Worm (Caenorhabditis elegans): ENCODE data around the gene chil-27.

chil-27 gene

DNA sequence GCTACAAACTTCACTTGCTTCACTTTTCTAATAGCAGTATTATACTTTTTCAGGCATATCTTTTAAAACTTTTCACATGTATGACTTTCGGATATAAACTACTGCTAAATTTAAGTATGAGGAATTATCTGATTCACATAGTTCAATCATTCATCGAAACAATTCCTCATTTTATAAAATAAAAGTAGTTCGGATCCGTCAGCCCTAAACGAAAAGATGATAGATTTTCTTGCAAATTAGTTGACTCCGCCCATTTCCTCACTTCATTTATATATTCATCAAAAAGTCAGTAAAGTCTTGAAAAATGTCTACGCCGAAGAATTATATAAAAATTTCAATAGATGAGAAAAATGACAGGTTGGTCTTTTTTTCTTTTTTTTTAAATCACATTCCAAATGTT, at the start of gene chil-27:
Gene chil-27, plus strand, starts transcription at position 301 of the 400 bp plus-strand sequence.
- TF ChIP-seq dve-1 (tag; optimal IDR thresholded peaks at IDR 0.05) (no peak), T23F11.4 (GFP tag; optimal IDR thresholded peaks at IDR 0.05) (no peak), madf-2 (tag; optimal IDR thresholded peaks at IDR 0.05) (no peak), hlh-8 (tag; optimal IDR thresholded peaks at IDR 0.05) (no peak), sox-2 (GFP tag; IDR thresholded peaks at IDR 0.05) (no peak), pros-1 (tag; optimal IDR thresholded peaks at IDR 0.05) (no peak)

DNA sequence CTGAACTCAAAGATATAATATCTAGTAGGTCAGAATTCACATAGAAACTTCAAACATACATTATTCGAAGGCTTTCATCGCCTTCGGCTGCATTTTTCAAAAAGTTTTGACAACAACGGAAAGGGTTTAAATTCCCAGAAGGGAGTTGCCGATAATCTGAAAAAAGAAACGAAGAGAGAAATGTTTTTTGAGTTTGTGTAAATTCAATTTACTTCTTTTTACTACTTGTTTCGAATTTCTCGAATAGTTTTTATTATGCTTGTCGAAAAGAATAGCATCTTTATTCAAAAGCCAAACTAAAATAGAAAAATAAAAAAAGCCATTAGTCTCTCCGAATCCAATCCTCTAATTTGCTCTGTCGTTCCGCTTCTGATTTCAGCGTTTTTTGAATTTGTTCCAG, 46.5 kb upstream of the chil-27 start:
- TF ChIP-seq ceh-19 (GFP tag; optimal IDR thresholded peaks at IDR 0.05) = no peak

DNA sequence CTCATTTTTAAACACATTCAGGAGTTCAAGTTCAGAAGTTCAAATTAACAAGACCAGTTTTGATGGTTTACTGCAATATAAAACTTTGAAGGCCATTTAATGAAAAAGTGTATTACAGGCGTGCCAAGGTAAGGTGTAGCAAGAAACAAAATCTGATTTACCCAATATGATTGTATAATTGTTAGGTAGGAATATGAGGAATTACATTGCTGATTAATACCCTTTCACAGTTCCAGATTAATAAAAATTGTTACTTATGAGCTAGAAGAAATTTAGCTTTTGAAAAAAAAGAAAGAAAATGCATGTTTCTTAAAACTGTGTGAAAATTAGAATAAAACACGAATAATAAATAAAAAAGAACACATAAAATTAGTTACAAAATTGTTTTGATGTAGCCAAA, 44.1 kb upstream of the chil-27 start, which contains the start of gene kin-15:
Gene kin-15, minus strand, starts transcription at position 101 of the 400 bp plus-strand sequence.
- no peak for TF ChIP-seq madf-2 (tag; optimal IDR thresholded peaks at IDR 0.05)
- TF ChIP-seq ceh-9 (tag; optimal IDR thresholded peaks at IDR 0.05) = no peak
- no peak for TF ChIP-seq unc-55 (GFP tag; optimal IDR thresholded peaks at IDR 0.05)
- no peak for TF ChIP-seq nhr-11 (tag; optimal IDR thresholded peaks at IDR 0.05)
- TF ChIP-seq K09A11.1 (tag; optimal IDR thresholded peaks at IDR 0.05; ENCODE audit: insufficient read depth) = no peak
- TF ChIP-seq odd-2 (tag; optimal IDR thresholded peaks at IDR 0.05) = no peak
- TF ChIP-seq hlh-30 (tag; optimal IDR thresholded peaks at IDR 0.05; ENCODE audit: insufficient read depth) = no peak
- TF ChIP-seq T23F11.4 (GFP tag; optimal IDR thresholded peaks at IDR 0.05) = no peak
- TF ChIP-seq dve-1 (tag; optimal IDR thresholded peaks at IDR 0.05) = no peak
- no peak for TF ChIP-seq F13H6.1 (tag; optimal IDR thresholded peaks at IDR 0.05)
- no peak for TF ChIP-seq ama-1 (optimal IDR thresholded peaks at IDR 0.05)
- TF ChIP-seq ceh-30 (tag; optimal IDR thresholded peaks at IDR 0.05) = no peak
- no peak for TF ChIP-seq rnt-1 (tag; optimal IDR thresholded peaks at IDR 0.05)
- no peak for TF ChIP-seq pha-4 (tag; optimal IDR thresholded peaks at IDR 0.05)
- TF ChIP-seq ceh-6 (GFP tag; optimal IDR thresholded peaks at IDR 0.05) = no peak

DNA sequence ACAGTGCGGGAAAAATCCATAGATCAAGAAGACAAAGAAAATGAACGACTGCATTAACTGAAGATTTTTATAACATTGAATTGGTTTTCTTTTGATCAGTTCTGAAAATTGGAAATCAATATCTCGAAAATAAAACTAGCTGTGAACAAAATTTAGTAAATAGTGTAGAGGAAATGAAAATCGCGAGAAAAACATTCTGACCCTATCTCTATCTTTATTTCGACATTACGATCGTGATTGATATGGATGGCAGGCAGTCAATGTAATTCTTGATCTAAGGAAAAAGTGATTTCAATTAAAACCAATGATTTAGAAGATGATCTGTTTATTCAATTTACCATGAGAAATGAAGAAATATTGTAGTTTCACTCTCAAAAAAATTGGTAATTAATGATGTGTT, 41.7 kb upstream of the chil-27 start, which contains the start of gene kin-16:
Gene kin-16, minus strand, starts transcription at position 101 of the 400 bp plus-strand sequence.
- TF ChIP-seq hlh-6 (tag; optimal IDR thresholded peaks at IDR 0.05) (no peak), ceh-19 (GFP tag; optimal IDR thresholded peaks at IDR 0.05) (no peak)

DNA sequence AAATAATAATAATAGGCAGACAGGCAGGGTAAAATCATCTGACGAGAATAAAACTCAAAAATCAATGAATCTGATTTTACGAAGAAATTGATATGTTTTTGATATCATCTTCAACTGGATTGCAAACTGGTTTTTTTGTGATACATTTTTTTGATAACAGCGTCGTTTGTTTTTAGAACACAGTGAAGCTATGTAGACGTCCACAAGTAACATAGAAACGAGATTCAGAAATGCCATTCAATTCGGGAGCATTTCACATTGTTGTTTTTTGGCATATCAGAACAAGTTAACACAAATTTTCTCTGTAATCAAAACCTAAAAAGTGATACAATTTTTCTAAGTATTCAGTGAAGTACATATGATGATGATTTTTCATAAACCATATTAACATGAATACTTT, 39.4 kb upstream of the chil-27 start, which contains the start of gene chil-13:
Gene chil-13, minus strand, starts transcription at position 101 of the 400 bp plus-strand sequence.
- TF ChIP-seq sox-4 (tag; optimal IDR thresholded peaks at IDR 0.05) (no peak), pat-9 (tag; optimal IDR thresholded peaks at IDR 0.05) (no peak)

DNA sequence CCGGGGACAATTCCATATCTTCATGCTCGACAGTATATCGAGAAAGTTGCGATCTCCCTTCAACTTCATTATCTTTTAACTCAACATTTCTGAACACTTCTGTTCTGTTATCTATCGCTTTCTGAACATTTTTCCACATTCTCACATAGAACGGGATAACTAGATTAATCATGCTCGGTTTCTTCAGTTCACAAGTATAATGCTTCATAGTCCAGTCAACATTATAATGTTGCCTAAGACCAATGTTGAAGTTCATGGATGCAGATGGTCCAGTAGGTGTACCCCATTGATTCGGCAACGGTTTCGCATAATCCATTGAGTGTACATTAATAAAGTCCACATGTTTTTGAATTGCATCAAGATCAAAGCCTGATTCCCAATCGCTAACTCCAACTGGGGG, 38.8 kb upstream of the chil-27 start:
- TF ChIP-seq ahr-1 (tag; optimal IDR thresholded peaks at IDR 0.05) = no peak
- no peak for TF ChIP-seq ceh-6 (GFP tag; optimal IDR thresholded peaks at IDR 0.05)
- TF ChIP-seq eyg-1 (tag; optimal IDR thresholded peaks at IDR 0.05) = no peak
- no peak for TF ChIP-seq fkh-10 (GFP tag; optimal IDR thresholded peaks at IDR 0.05)
- no peak for TF ChIP-seq elt-4 (tag; optimal IDR thresholded peaks at IDR 0.05)
- TF ChIP-seq ceh-22 (tag; optimal IDR thresholded peaks at IDR 0.05) = no peak
- no peak for TF ChIP-seq pax-1 (tag; optimal IDR thresholded peaks at IDR 0.05)
- no peak for TF ChIP-seq C38D4.7 (GFP tag; optimal IDR thresholded peaks at IDR 0.05)
- no peak for TF ChIP-seq lin-11 (tag; optimal IDR thresholded peaks at IDR 0.05)
- no peak for TF ChIP-seq unc-42 (tag; optimal IDR thresholded peaks at IDR 0.05)
- TF ChIP-seq tbx-2 (tag; optimal IDR thresholded peaks at IDR 0.05) = no peak
- no peak for TF ChIP-seq ceh-19 (GFP tag; optimal IDR thresholded peaks at IDR 0.05)
- TF ChIP-seq ceh-2 (tag; optimal IDR thresholded peaks at IDR 0.05) = no peak
- TF ChIP-seq pros-1 (tag; optimal IDR thresholded peaks at IDR 0.05) = no peak
- no peak for TF ChIP-seq ama-1 (optimal IDR thresholded peaks at IDR 0.05)
- TF ChIP-seq syd-9 (tag; optimal IDR thresholded peaks at IDR 0.05) = no peak
- TF ChIP-seq elt-2 (tag; optimal IDR thresholded peaks at IDR 0.05) = no peak
- no peak for TF ChIP-seq mec-3 (tag; optimal IDR thresholded peaks at IDR 0.05; ENCODE audit: borderline replicate concordance)
